Fruit fly (Drosophila melanogaster): ENCODE results near the gene Edg91.
A peak's percentile ranks its signal among the peaks of the same experiment; 100 is the strongest.

The Edg91 gene

DNA sequence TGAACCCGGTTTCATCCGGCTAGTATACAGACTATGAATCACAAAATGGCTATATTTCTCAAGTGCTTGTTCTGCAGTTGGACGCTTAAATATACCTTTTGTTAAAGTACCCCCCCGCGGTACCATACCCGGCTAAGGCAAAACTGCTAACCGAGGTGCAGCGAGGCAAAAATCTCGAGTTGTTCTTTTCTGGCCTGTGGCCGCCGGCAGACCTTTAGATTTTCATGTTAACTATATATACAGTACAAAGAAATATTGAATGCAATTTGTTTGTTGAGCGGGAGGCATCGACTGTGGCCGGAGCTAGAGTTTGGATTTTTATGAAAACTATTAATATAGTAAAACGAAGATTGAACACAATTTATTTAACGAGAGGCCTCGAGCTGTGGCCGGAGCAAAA lies 4.4 kb upstream of the Edg91 start:
- TF ChIP-seq CG8159 (tag; optimal IDR thresholded peaks at IDR 0.05), result no peak
- no peak for TF ChIP-seq rn (GFP tag; IDR thresholded peaks at IDR 0.05)
- no peak for TF ChIP-seq CG15710 (tag; optimal IDR thresholded peaks at IDR 0.05)
- TF ChIP-seq CG34367 (tag; optimal IDR thresholded peaks at IDR 0.05), result no peak
- no peak for TF ChIP-seq CG9948 (tag; optimal IDR thresholded peaks at IDR 0.05)
- TF ChIP-seq Pif1A (GFP tag; optimal IDR thresholded peaks at IDR 0.05), result no peak
- no peak for TF ChIP-seq CG32121 (GFP tag; IDR thresholded peaks at IDR 0.05)
- no peak for TF ChIP-seq Ets98B (GFP tag; IDR thresholded peaks at IDR 0.05)
- TF ChIP-seq D1 (tag; optimal IDR thresholded peaks at IDR 0.05), result no peak
- no peak for TF ChIP-seq Snoo (tag; optimal IDR thresholded peaks at IDR 0.05)
- TF ChIP-seq CG10348 (GFP tag; IDR thresholded peaks at IDR 0.05), result no peak
- TF ChIP-seq CG4496 (GFP tag; IDR thresholded peaks at IDR 0.05), result no peak
- TF ChIP-seq fd96Ca (GFP tag; IDR thresholded peaks at IDR 0.05), result no peak

DNA sequence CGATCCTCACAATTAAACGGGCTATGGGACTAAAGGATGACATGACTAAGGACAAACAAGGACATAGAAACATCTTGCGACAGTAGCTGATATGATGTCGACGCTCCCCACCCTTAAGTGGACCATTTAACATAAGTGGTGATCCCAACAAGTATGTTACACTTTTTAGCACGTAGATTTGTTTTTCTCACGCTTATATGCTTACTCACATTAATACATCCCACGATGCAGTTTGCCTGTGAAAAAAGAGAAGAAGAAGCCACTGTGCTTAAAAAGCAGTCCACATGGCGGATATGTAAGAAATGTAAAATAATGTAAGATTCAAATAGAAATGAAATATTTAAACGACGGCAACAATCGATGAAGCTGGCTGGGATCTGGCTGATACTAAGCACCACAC lies 3.8 kb upstream of the Edg91 start:
- peak; percentile 10 for TF ChIP-seq gl (tag; optimal IDR thresholded peaks at IDR 0.05)
- no peak for TF ChIP-seq Snoo (tag; optimal IDR thresholded peaks at IDR 0.05)

DNA sequence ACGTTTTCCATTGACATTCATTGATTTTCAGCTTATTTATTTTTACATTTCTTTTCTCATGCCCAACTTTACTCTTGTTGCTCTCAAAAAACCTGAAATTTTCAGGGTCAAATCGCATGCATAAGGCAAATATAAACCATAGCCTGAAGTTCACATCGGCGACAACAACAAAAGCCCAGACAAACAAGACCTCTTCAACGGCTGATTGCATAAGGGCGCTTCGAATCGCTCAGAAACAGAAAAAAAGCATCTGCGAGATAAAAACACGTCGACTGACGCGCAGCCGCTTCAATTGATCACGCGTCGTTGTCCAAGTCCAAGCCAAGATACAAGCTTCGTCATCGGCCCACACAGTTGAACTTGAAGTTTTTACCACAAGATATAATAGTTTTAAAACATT lies 2.2 kb upstream of the Edg91 start, which contains the start of gene CG14327:
TSS of gene CG14327 (plus strand) at position 161 of the 400 bp plus-strand sequence.
- TF ChIP-seq CG32121 (GFP tag; IDR thresholded peaks at IDR 0.05) (no peak), EcR (GFP tag; optimal IDR thresholded peaks at IDR 0.05) (peak; percentile 75)

DNA sequence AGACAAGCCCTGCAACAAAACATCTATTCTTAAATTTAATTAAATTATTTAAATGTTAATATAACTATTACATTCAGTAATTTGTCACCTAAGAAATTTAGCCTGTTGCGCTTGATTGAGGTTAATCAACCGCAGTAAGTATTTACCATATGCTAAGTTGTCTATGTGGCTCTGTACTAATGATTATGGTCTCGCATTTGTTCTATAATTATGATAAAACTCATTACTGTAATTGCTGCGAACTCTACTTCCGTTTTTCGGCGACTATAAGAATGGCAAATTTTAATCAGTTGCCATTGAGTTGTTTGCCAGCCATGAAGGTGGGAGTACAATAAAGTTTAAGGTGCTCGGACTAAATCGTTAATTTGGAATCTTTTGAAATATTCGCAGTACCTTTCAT lies 1.3 kb upstream of the Edg91 start, which contains the start of gene CG34281:
TSS of gene CG34281 (plus strand) at position 301 of the 400 bp plus-strand sequence.
- TF ChIP-seq Snoo (tag; optimal IDR thresholded peaks at IDR 0.05), result no peak
- TF ChIP-seq CG8159 (tag; optimal IDR thresholded peaks at IDR 0.05), result no peak
- TF ChIP-seq CG32121 (GFP tag; IDR thresholded peaks at IDR 0.05), result no peak

DNA sequence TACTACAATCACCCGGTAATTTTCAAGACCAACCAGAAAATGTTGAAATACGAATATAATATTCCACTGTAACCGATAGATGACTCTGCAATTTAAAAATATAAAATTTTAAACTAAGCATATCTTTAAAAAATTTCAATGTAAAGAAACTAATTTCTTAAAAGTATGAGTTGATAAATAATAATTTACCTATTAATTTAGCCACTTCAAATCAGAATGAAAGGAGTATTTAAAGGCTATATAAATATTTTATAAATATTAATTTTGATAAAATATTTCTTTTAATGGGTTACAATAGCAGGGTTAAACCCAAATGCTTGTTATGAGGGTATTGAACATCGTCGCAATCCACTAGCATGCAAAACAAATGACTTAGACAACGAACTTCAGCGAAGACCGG lies 525 bp upstream of the Edg91 start:
- TF ChIP-seq CG34367 (tag; optimal IDR thresholded peaks at IDR 0.05), result no peak

DNA sequence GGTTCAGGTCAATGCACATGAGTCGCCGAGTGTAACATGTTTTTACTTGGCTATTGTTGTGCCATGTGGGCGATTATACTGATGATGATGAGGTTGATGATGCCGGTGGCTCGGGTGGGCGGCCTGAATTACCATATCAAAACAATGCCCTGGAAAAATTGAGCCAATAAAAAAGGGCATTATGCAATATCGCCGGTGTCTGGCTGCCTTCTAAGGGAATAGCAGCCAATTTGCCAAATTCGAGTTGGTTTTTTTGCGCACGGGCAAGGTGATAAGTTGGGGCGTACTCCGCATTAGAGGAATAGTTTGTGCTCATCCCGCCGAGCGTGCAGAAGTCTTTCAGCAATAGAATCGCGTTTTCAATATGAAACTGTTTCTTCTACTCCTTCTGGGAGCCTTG lies 2.3 kb downstream of the Edg91 start, which contains the start of gene CG14329:
TSS of gene CG14329 (plus strand) at position 301 of the 400 bp plus-strand sequence.
- TF ChIP-seq CG8159 (tag; optimal IDR thresholded peaks at IDR 0.05) (no peak), CG17806 (tag; optimal IDR thresholded peaks at IDR 0.05) (no peak), CG12605 (GFP tag; IDR thresholded peaks at IDR 0.05) (no peak), fd96Ca (GFP tag; IDR thresholded peaks at IDR 0.05) (no peak), CG4496 (GFP tag; IDR thresholded peaks at IDR 0.05) (no peak), Pif1A (GFP tag; optimal IDR thresholded peaks at IDR 0.05) (no peak), CG14655 (GFP tag; optimal IDR thresholded peaks at IDR 0.05) (no peak), Ets98B (GFP tag; IDR thresholded peaks at IDR 0.05) (no peak), D1 (tag; optimal IDR thresholded peaks at IDR 0.05) (no peak)

DNA sequence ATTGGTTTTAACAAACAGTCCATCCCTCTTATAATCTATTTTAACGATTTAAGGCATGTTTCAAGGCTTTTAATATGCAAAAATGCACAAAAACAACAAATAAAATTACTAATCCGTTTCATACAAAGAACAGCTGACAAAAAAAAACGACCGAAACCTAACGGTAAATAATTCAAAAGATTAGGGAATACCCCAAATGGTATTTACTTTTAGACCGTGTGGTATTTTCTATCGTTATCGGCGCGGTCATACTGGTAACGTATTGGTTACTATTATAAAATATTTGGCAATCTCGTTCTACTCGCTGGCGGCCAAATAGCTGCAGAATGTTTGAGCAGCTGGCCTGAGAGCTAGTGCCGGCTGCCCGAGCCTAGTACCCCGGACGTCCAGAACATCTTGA lies 5.4 kb downstream of the Edg91 start, which contains the start of gene sll:
TSS of gene sll (plus strand) at position 235 of the 400 bp plus-strand sequence.
- TF ChIP-seq CG12605 (GFP tag; IDR thresholded peaks at IDR 0.05), result no peak
- TF ChIP-seq CG15710 (tag; optimal IDR thresholded peaks at IDR 0.05), result no peak
- no peak for TF ChIP-seq CG32121 (GFP tag; IDR thresholded peaks at IDR 0.05)
- TF ChIP-seq Pif1B (GFP tag; optimal IDR thresholded peaks at IDR 0.05), result no peak
- TF ChIP-seq CG4496 (GFP tag; IDR thresholded peaks at IDR 0.05), result peak; percentile 9; the same call in 1 of the 3 replicates

DNA sequence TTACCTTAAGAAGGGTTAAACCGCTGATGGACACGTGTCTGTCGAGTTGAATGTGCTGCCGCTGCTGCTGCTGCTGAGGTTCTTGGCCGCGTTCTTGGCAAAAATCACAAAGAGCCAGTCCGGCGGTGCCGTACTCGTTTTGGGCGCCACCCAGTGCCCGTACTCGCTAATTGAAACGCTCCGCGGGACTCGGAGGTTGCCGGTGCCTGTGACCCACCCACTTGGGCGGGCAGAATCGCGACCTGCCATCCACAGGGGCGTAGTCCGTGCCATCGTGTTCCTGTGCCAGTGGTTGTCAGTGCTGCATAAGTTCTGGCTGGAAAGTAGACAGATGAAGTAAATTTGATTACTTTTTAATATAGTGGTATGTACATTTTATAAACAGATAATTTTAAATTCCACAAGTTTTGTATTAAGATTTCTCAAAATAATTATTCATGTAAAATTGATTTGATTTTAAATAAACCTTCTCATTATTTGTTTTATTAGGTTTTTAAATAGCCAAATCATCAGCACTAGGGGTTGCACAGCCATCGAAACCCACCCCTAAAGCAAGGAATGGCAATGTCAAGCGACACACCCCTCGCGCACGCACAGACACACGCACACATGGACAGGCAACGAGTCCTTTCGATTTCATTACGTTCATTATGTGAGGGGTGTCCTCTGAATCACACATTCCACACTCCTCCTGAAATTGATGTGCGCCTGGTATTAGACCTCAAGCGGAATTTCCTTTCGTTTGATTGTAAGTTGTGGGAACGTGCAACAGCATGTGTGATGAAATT lies 6.2 kb downstream of the Edg91 start:
- TF ChIP-seq CG17806 (tag; optimal IDR thresholded peaks at IDR 0.05) (no peak), Snoo (tag; optimal IDR thresholded peaks at IDR 0.05) (no peak), rn (GFP tag; IDR thresholded peaks at IDR 0.05) (no peak), CG12605 (GFP tag; IDR thresholded peaks at IDR 0.05) (no peak), CG8159 (tag; optimal IDR thresholded peaks at IDR 0.05) (peak; percentile 15), Pif1A (GFP tag; optimal IDR thresholded peaks at IDR 0.05) (peak; percentile 4), gl (tag; optimal IDR thresholded peaks at IDR 0.05) (no peak), CG13204 (GFP tag; optimal IDR thresholded peaks at IDR 0.05) (peak; percentile 66), CG4496 (GFP tag; IDR thresholded peaks at IDR 0.05) (0 out of 3 replicates have a peak, but pooled peaks have one; percentile 24), EcR (GFP tag; optimal IDR thresholded peaks at IDR 0.05) (peak; percentile 50)
